Worm (Caenorhabditis elegans) whole organism, early embryonic: ENCODE data around the gene F59E12.15.
A peak's percentile ranks its signal among the peaks of the same experiment; 100 is the strongest.

Experiments
- B0310.2 ChIP-seq: sonication (generic microtip); optimal IDR thresholded peaks from 2 replicates; lab custom pipeline; 2016; ENCODE audit warnings: mild to moderate bottlenecking, missing genetic modification characterization, missing compliant biosample characterization
- ama-1 ChIP-seq: fragments of 150-350 bp; optimal IDR thresholded peaks from 2 replicates; lab custom pipeline; 2014
- ets-7 ChIP-seq: sonication (generic microtip); optimal IDR thresholded peaks from 2 replicates; lab custom pipeline; 2016; ENCODE audit warnings: missing genotype, missing genetic modification characterization, missing compliant biosample characterization
- hnd-1 ChIP-seq: sonication (generic microtip); optimal IDR thresholded peaks from 2 replicates; lab custom pipeline; 2016; ENCODE audit warnings: missing genetic modification characterization, missing compliant biosample characterization
- pes-1 ChIP-seq: fragments of 200-800 bp; sonication (Bioruptor generic); IDR thresholded peaks from 2 replicates; pipeline ENCODE4 v1.3.6; 2022; ENCODE audit warnings: missing genetic modification reagents, missing genetic modification characterization, missing compliant biosample characterization
- scrt-1 ChIP-seq: fragments of 200-800 bp; sonication (Bioruptor generic); IDR thresholded peaks from 2 replicates; pipeline ENCODE4 v1.3.6; 2022; ENCODE audit warnings: missing genetic modification characterization, missing compliant biosample characterization

DNA sequence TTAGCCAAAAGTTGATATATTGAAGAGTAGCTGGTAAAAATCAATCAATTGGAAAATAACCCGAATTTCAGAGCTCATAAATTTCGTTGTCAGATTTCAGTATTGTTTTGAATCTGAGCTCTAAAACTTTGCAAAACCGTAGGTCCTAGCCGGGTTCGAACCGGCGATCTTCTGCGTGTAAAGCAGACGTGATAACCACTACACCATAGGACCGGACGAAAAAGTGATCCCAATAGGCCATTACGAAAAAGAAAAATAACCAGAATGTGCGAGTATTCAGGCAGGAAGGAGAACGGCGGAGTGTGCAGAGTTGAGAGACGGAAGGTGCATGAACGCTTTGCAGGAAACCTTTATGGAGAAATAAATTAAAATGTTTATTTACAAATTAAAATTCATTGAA lies 51.1 kb downstream of the F59E12.15 start:
- TF ChIP-seq hnd-1 (tag; lab: Kevin White, UChicago), result peak; percentile 20
- peak; percentile 27 for TF ChIP-seq B0310.2 (tag; lab: Kevin White, UChicago)
- no peak for TF ChIP-seq ets-7
- TF ChIP-seq ama-1, result no peak
- peak; percentile 66 for TF ChIP-seq scrt-1
- TF ChIP-seq pes-1 (GFP tag; lab: Robert Waterston, UW), result no peak
